Worm (Caenorhabditis elegans) whole organism, early embryonic: ENCODE data around the gene prmt-1.

Source experiments
- B0310.2 ChIP-seq: sonication (generic microtip); optimal IDR thresholded peaks from 2 replicates; lab custom pipeline; 2016; ENCODE audit warnings: mild to moderate bottlenecking, missing genetic modification characterization, missing compliant biosample characterization
- F13C5.2 ChIP-seq: sonication (generic microtip); optimal IDR thresholded peaks from 2 replicates; lab custom pipeline; 2017; ENCODE audit warnings: mild to moderate bottlenecking, missing genetic modification characterization, inconsistent platforms, missing compliant biosample characterization
- aly-1 ChIP-seq: sonication (generic microtip); optimal IDR thresholded peaks from 2 replicates; lab custom pipeline; 2016; ENCODE audit warnings: missing genetic modification characterization, missing compliant biosample characterization
- ama-1 ChIP-seq: fragments of 150-350 bp; optimal IDR thresholded peaks from 2 replicates; lab custom pipeline; 2014
- flt-1 ChIP-seq: fragments of 200-800 bp; sonication (Bioruptor generic); IDR thresholded peaks from 2 replicates; pipeline ENCODE4 v1.3.6; 2022; ENCODE audit warnings: missing genetic modification characterization, missing compliant biosample characterization
- hmbx-1 ChIP-seq: sonication (generic microtip); optimal IDR thresholded peaks from 2 replicates; lab custom pipeline; 2016; ENCODE audit warnings: mild to moderate bottlenecking, missing genetic modification characterization, missing compliant biosample characterization
- hnd-1 ChIP-seq: sonication (generic microtip); optimal IDR thresholded peaks from 2 replicates; lab custom pipeline; 2016; ENCODE audit warnings: missing genetic modification characterization, missing compliant biosample characterization
- pes-1 ChIP-seq: fragments of 200-800 bp; sonication (Bioruptor generic); IDR thresholded peaks from 2 replicates; pipeline ENCODE4 v1.3.6; 2022; ENCODE audit warnings: missing genetic modification reagents, missing genetic modification characterization, missing compliant biosample characterization
- scrt-1 ChIP-seq: fragments of 200-800 bp; sonication (Bioruptor generic); IDR thresholded peaks from 2 replicates; pipeline ENCODE4 v1.3.6; 2022; ENCODE audit warnings: missing genetic modification characterization, missing compliant biosample characterization
- tbx-11 ChIP-seq: fragments of 200-800 bp; sonication (Bioruptor generic); IDR thresholded peaks from 2 replicates; pipeline ENCODE4 v1.3.6; 2022; ENCODE audit warnings: missing genetic modification characterization, missing compliant biosample characterization
- tbx-37 ChIP-seq: fragments of 200-800 bp; sonication (Bioruptor generic); conservative IDR thresholded peaks from 2 replicates; pipeline ENCODE4 v1.3.6; 2022; ENCODE audit warnings: missing genetic modification reagents, missing genetic modification characterization, missing compliant biosample characterization
- tra-4 ChIP-seq: sonication (generic microtip); optimal IDR thresholded peaks from 2 replicates; lab custom pipeline; 2017; ENCODE audit warnings: missing genetic modification characterization, missing compliant biosample characterization

DNA sequence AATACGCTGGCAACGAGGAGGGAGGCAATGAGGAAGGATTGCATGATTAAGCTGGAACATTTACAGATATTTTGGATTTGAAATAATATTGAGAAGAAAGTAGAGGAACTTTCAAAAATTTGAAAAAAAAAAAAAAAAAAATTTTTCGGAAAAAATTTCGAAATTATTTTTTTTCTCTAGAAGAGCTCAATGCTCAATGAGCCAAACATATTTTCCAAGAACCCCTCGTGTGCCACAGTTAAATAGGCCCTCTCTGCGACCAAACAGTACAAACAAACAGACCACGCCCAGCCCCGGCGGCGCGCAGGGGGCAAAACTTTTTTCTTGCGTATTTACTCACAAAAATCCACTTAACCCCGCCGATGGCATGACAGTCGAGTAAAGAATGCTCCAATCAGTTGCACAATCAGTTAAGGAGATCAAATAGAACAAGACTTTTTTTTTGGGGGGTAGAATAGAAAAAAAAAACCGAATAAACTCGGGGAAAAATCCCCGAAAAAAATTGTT is 10.4 kb upstream of the prmt-1 start, which contains the start of gene pqn-94:
- TF ChIP-seq hmbx-1 (tag; lab: Kevin White, UChicago) (no peak), ama-1 (lab: Kevin White, UChicago) (no peak), flt-1 (no peak), B0310.2 (tag; lab: Kevin White, UChicago) (no peak), tbx-37 (no peak), F13C5.2 (no peak), aly-1 (tag; lab: Kevin White, UChicago) (no peak), pes-1 (GFP tag; lab: Robert Waterston, UW) (no peak), tra-4 (tag; lab: Kevin White, UChicago) (no peak), tbx-11 (no peak), scrt-1 (GFP tag; lab: Robert Waterston, UW) (no peak), hnd-1 (tag; lab: Kevin White, UChicago) (no peak)
